Fruit fly (Drosophila melanogaster): ENCODE data around the gene CG31787.
A peak's percentile ranks its signal among the peaks of the same experiment; 100 is the strongest.

CG31787 gene

dm6 chr2L:18287171-18287570 lies 1.7 kb upstream of the CG31787 start (continued):
- TF ChIP-seq pnt (GFP tag; optimal IDR thresholded peaks at IDR 0.05): no peak
- 0 out of 2 replicates have a peak, but pooled peaks have one; percentile 4 for TF ChIP-seq CG9932 (GFP tag; IDR thresholded peaks at IDR 0.05)
- TF ChIP-seq Abd-B (GFP tag; optimal IDR thresholded peaks at IDR 0.05): peak; percentile 14
- no peak for TF ChIP-seq klu (GFP tag; IDR thresholded peaks at IDR 0.05)
- TF ChIP-seq CG10543 (GFP tag; optimal IDR thresholded peaks at IDR 0.05): no peak
- peak; percentile 35 for TF ChIP-seq CG11504 (tag; optimal IDR thresholded peaks at IDR 0.05)
- TF ChIP-seq dmrt11E (tag; optimal IDR thresholded peaks at IDR 0.05): peak; percentile 16
- TF ChIP-seq CG10267 (tag; optimal IDR thresholded peaks at IDR 0.05): peak; percentile 39
- TF ChIP-seq lmd (GFP tag; IDR thresholded peaks at IDR 0.05): 0 out of 2 replicates have a peak, but pooled peaks have one; percentile 19
- no peak for TF ChIP-seq CG4617 (GFP tag; optimal IDR thresholded peaks at IDR 0.05; ENCODE audit: borderline replicate concordance)
- TF ChIP-seq fd96Cb (tag; optimal IDR thresholded peaks at IDR 0.05): peak; percentile 19
- TF ChIP-seq CG15696 (tag; optimal IDR thresholded peaks at IDR 0.05): peak; percentile 12
- TF ChIP-seq CG31441 (GFP tag; IDR thresholded peaks at IDR 0.05): peak; percentile 22; the same call in 1 of the 2 replicates

- TF ChIP-seq Trl (optimal IDR thresholded peaks at IDR 0.05) (no peak), Trl (GFP tag; optimal IDR thresholded peaks at IDR 0.05) (no peak), dysf (GFP tag; IDR thresholded peaks at IDR 0.05) (no peak), CTCF (GFP tag; optimal IDR thresholded peaks at IDR 0.05) (peak; percentile 69), CG10543 (GFP tag; optimal IDR thresholded peaks at IDR 0.05) (no peak), Nf-YC (tag; optimal IDR thresholded peaks at IDR 0.05) (no peak), CG11456 (GFP tag; IDR thresholded peaks at IDR 0.05) (peak; percentile 23; the same call in 1 of the 3 replicates), Antp (GFP tag; optimal IDR thresholded peaks at IDR 0.05) (no peak), CG11093 (GFP tag; IDR thresholded peaks at IDR 0.05) (0 out of 3 replicates have a peak, but pooled peaks have one; percentile 11), br (optimal IDR thresholded peaks at IDR 0.05) (no peak), Ets65A (GFP tag) (peak; percentile 94), Jarid2 (GFP tag; optimal IDR thresholded peaks at IDR 0.05) (no peak), CG12104 (GFP tag; optimal IDR thresholded peaks at IDR 0.05) (no peak), hbn (GFP tag; IDR thresholded peaks at IDR 0.05; ENCODE audit: partially characterized antibody) (no peak)
Observed at dm6 chr2L:18284150-18284842, 1.2 kb downstream of the CG31787 start.

DNA sequence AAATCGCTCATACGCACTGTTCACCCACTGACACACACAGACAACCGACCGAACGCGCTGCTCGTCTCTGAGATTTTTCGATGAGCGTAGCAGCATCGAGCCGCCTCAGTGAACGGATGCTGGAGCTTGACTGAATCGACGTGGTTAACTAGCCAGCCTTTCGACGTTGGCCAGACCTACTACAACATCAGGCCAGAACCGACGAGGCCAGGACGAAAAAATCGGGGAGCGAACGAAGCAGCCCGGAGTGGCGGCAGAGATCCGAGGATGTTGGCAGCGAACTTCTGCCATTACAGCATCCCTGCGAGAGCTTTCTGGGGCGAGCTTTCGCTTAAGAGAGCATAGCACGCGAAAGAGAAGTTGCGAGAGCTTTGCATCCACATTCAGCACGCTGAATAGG lies 9.9 kb downstream of the CG31787 start, which contains the start of gene CG42750:
Gene CG42750, minus strand, starts transcription at position 108 of the 400 bp plus-strand sequence.
- no peak for TF ChIP-seq sr (GFP tag; IDR thresholded peaks at IDR 0.05)
- no peak for TF ChIP-seq Chrac-16 (GFP tag; optimal IDR thresholded peaks at IDR 0.05)
- no peak for TF ChIP-seq B-H2 (GFP tag; optimal IDR thresholded peaks at IDR 0.05)
- 0 out of 3 replicates have a peak, but pooled peaks have one; percentile 14 for TF ChIP-seq dysf (GFP tag; IDR thresholded peaks at IDR 0.05)
- no peak for TF ChIP-seq CG30403 (GFP tag; optimal IDR thresholded peaks at IDR 0.05)
- TF ChIP-seq CG3163 (GFP tag; optimal IDR thresholded peaks at IDR 0.05): peak; percentile 49
- TF ChIP-seq Mes4 (GFP tag; optimal IDR thresholded peaks at IDR 0.05): no peak
- no peak for TF ChIP-seq CG3847 (GFP tag; IDR thresholded peaks at IDR 0.05)
- TF ChIP-seq CG2129 (GFP tag; IDR thresholded peaks at IDR 0.05; ENCODE audit: partially characterized antibody): no peak
- TF ChIP-seq CG15696 (tag; optimal IDR thresholded peaks at IDR 0.05): no peak
- no peak for TF ChIP-seq CG10979 (tag; optimal IDR thresholded peaks at IDR 0.05)
- TF ChIP-seq odd (GFP tag; optimal IDR thresholded peaks at IDR 0.05): no peak
- no peak for TF ChIP-seq CG11247 (GFP tag; IDR thresholded peaks at IDR 0.05)
- TF ChIP-seq ken (GFP tag; IDR thresholded peaks at IDR 0.05): no peak
- no peak for TF ChIP-seq CG31365 (tag; optimal IDR thresholded peaks at IDR 0.05)
- no peak for TF ChIP-seq sna (GFP tag; IDR thresholded peaks at IDR 0.05; ENCODE audit: partially characterized antibody)
- TF ChIP-seq HmgD (GFP tag; optimal IDR thresholded peaks at IDR 0.05): no peak
- TF ChIP-seq lilli (GFP tag; optimal IDR thresholded peaks at IDR 0.05): no peak
- TF ChIP-seq fru (optimal IDR thresholded peaks at IDR 0.05): no peak
- TF ChIP-seq insv (GFP tag; optimal IDR thresholded peaks at IDR 0.05): no peak
- TF ChIP-seq Deaf1 (tag; optimal IDR thresholded peaks at IDR 0.05): peak; percentile 91
- no peak for TF ChIP-seq pita (GFP tag; optimal IDR thresholded peaks at IDR 0.05)
- TF ChIP-seq Awh (GFP tag; IDR thresholded peaks at IDR 0.05): no peak
- no peak for TF ChIP-seq Scr (GFP tag; IDR thresholded peaks at IDR 0.05; ENCODE audit: partially characterized antibody)
- TF ChIP-seq PHDP (tag; optimal IDR thresholded peaks at IDR 0.05): no peak
- no peak for TF ChIP-seq YL-1 (GFP tag; optimal IDR thresholded peaks at IDR 0.05)
- peak; percentile 32 for TF ChIP-seq Jarid2 (GFP tag; optimal IDR thresholded peaks at IDR 0.05)

Measured in whole organism, embryonic.